Fruit fly (Drosophila melanogaster) whole organism, prepupa: ENCODE measurements around the gene CG44198.

Experiments used
- CG10631 ChIP-seq: fragments of 200-800 bp; sonication (Bioruptor generic); optimal IDR thresholded peaks from 2 replicates; lab custom pipeline; 2016; ENCODE audit warnings: missing biosample characterization, missing genetic modification characterization
- CG10669 ChIP-seq: fragments of 200-800 bp; sonication (Bioruptor generic); optimal IDR thresholded peaks from 3 replicates; lab custom pipeline; 2018; ENCODE audit warnings: missing biosample characterization, mild to moderate bottlenecking, missing genetic modification characterization, moderate library complexity
- CG11294 ChIP-seq: fragments of 200-800 bp; sonication (Bioruptor generic); IDR thresholded peaks from 2 replicates; pipeline ENCODE4 v1.3.6; 2022; ENCODE audit warnings: missing biosample characterization, missing genetic modification characterization
- CG11762 ChIP-seq: fragments of 200-800 bp; sonication (Bioruptor generic); optimal IDR thresholded peaks from 3 replicates; lab custom pipeline; 2016; ENCODE audit warnings: missing biosample characterization, missing genetic modification characterization; ENCODE audit not compliant: insufficient read depth
- CG1621 ChIP-seq: fragments of 200-800 bp; sonication (Bioruptor generic); optimal IDR thresholded peaks from 3 replicates; lab custom pipeline; 2018; ENCODE audit warnings: missing biosample characterization, mild to moderate bottlenecking, missing genetic modification characterization
- CG16779 ChIP-seq: fragments of 200-800 bp; sonication (Bioruptor generic); optimal IDR thresholded peaks from 3 replicates; lab custom pipeline; 2017; ENCODE audit warnings: missing biosample characterization, mild to moderate bottlenecking, missing genetic modification characterization
- CG32006 ChIP-seq: fragments of 200-800 bp; sonication (Bioruptor generic); optimal IDR thresholded peaks from 3 replicates; lab custom pipeline; 2017; ENCODE audit warnings: missing biosample characterization, mild to moderate bottlenecking, missing genetic modification characterization
- CG34406 ChIP-seq: fragments of 200-800 bp; sonication (Bioruptor generic); optimal IDR thresholded peaks from 3 replicates; lab custom pipeline; 2016; ENCODE audit warnings: missing biosample characterization, missing genetic modification characterization
- CG3919 ChIP-seq: fragments of 200-800 bp; sonication (Bioruptor generic); optimal IDR thresholded peaks from 3 replicates; lab custom pipeline; 2016; ENCODE audit warnings: missing biosample characterization, missing genetic modification characterization
- CG6163 ChIP-seq: fragments of 200-800 bp; sonication (Bioruptor generic); IDR thresholded peaks from 3 replicates; pipeline ENCODE4 v1.3.6; 2022; ENCODE audit warnings: missing biosample characterization, missing genetic modification characterization
- CG6276 ChIP-seq: fragments of 200-800 bp; sonication (Bioruptor generic); optimal IDR thresholded peaks from 2 replicates; lab custom pipeline; 2017; ENCODE audit warnings: missing biosample characterization, mild to moderate bottlenecking, missing genetic modification characterization
- CG6792 ChIP-seq: fragments of 200-800 bp; sonication (Bioruptor generic); optimal IDR thresholded peaks from 3 replicates; lab custom pipeline; 2016; ENCODE audit warnings: missing biosample characterization, missing genetic modification characterization
- CG6808 ChIP-seq: fragments of 200-800 bp; sonication (Bioruptor generic); optimal IDR thresholded peaks from 3 replicates; lab custom pipeline; 2017; ENCODE audit warnings: missing biosample characterization, missing genetic modification characterization, mild to moderate bottlenecking, moderate library complexity, missing genetic modification reagents
- CG6854 ChIP-seq: fragments of 200-800 bp; sonication (Bioruptor generic); optimal IDR thresholded peaks from 2 replicates; lab custom pipeline; 2017; ENCODE audit warnings: missing biosample characterization, mild to moderate bottlenecking, missing genetic modification characterization
- CG7368 ChIP-seq: fragments of 200-800 bp; sonication (Bioruptor generic); optimal IDR thresholded peaks from 3 replicates; lab custom pipeline; 2016; ENCODE audit warnings: missing biosample characterization, missing genetic modification characterization
- CG8119 ChIP-seq: fragments of 200-800 bp; sonication (Bioruptor generic); IDR thresholded peaks from 3 replicates; pipeline ENCODE4 v1.3.6; 2022; ENCODE audit warnings: missing biosample characterization, missing genetic modification characterization
- CG8632 ChIP-seq: fragments of 200-800 bp; sonication (Bioruptor generic); optimal IDR thresholded peaks from 3 replicates; lab custom pipeline; 2016; ENCODE audit warnings: missing biosample characterization, missing genetic modification characterization
- CG9139 ChIP-seq: fragments of 200-800 bp; sonication (Bioruptor generic); optimal IDR thresholded peaks from 3 replicates; lab custom pipeline; 2017; ENCODE audit warnings: missing biosample characterization, mild to moderate bottlenecking, missing genetic modification characterization
- Eip78C ChIP-seq: fragments of 200-800 bp; sonication (Bioruptor generic); peaks from one replicate; lab custom pipeline; 2016; ENCODE audit warnings: missing biosample characterization, missing genetic modification characterization
- Eip93F ChIP-seq: fragments of 200-800 bp; sonication (Bioruptor generic); optimal IDR thresholded peaks from 2 replicates; lab custom pipeline; 2016; ENCODE audit warnings: missing biosample characterization, mild to moderate bottlenecking, missing genetic modification characterization
- Ets96B ChIP-seq: fragments of 200-800 bp; optimal IDR thresholded peaks from 2 replicates; lab custom pipeline; 2019; ENCODE audit warnings: missing biosample characterization, mild to moderate bottlenecking, missing genetic modification characterization, moderate library complexity
- Gug ChIP-seq: fragments of 200-800 bp; sonication (Bioruptor generic); IDR thresholded peaks from 2 replicates; pipeline ENCODE4 v1.3.6; 2022; ENCODE audit warnings: missing biosample characterization, missing genetic modification characterization
- Hr39 ChIP-seq: fragments of 200-800 bp; sonication (Bioruptor generic); optimal IDR thresholded peaks from 2 replicates; lab custom pipeline; 2016; ENCODE audit warnings: missing biosample characterization, missing genetic modification characterization
- Lpt ChIP-seq: fragments of 200-800 bp; sonication (Bioruptor generic); optimal IDR thresholded peaks from 3 replicates; lab custom pipeline; 2016; ENCODE audit warnings: missing biosample characterization, missing genetic modification characterization
- Met ChIP-seq: fragments of 200-800 bp; sonication (Bioruptor generic); optimal IDR thresholded peaks from 3 replicates; lab custom pipeline; 2016; ENCODE audit warnings: missing biosample characterization, missing genetic modification characterization
- OdsH ChIP-seq: fragments of 200-800 bp; sonication (Bioruptor generic); optimal IDR thresholded peaks from 3 replicates; lab custom pipeline; 2016; ENCODE audit warnings: missing biosample characterization, missing genetic modification characterization
- Smox ChIP-seq: fragments of 200-800 bp; sonication (Bioruptor generic); optimal IDR thresholded peaks from 3 replicates; lab custom pipeline; 2016; ENCODE audit warnings: missing biosample characterization, missing genetic modification characterization
- Sox102F ChIP-seq: fragments of 200-800 bp; sonication (Bioruptor generic); optimal IDR thresholded peaks from 2 replicates; lab custom pipeline; 2016; ENCODE audit warnings: missing biosample characterization, mild to moderate bottlenecking, missing genetic modification characterization
- Sox14 ChIP-seq: fragments of 200-800 bp; sonication (Bioruptor generic); optimal IDR thresholded peaks from 3 replicates; lab custom pipeline; 2016; ENCODE audit warnings: missing biosample characterization, missing genetic modification characterization
- achi ChIP-seq: fragments of 200-800 bp; sonication (Bioruptor generic); optimal IDR thresholded peaks from 3 replicates; lab custom pipeline; 2016; ENCODE audit warnings: missing biosample characterization, missing genetic modification characterization
- cyc ChIP-seq: fragments of 200-800 bp; sonication (Bioruptor generic); optimal IDR thresholded peaks from 3 replicates; lab custom pipeline; 2016; ENCODE audit warnings: missing biosample characterization, missing genetic modification characterization
- dsx ChIP-seq: fragments of 200-800 bp; optimal IDR thresholded peaks from 3 replicates; lab custom pipeline; 2019; ENCODE audit warnings: missing biosample characterization, mild to moderate bottlenecking, missing genetic modification characterization, moderate library complexity; ENCODE audit not compliant: poor library complexity, severe bottlenecking
- eg ChIP-seq: fragments of 200-800 bp; sonication (Bioruptor generic); IDR thresholded peaks from 3 replicates; pipeline ENCODE4 v1.3.6; 2022; ENCODE audit warnings: missing biosample characterization, missing genetic modification characterization
- esn ChIP-seq: fragments of 200-800 bp; sonication (Bioruptor generic); optimal IDR thresholded peaks from 2 replicates; lab custom pipeline; 2016; ENCODE audit warnings: missing biosample characterization, mild to moderate bottlenecking, missing genetic modification characterization, moderate library complexity
- fd59A ChIP-seq: fragments of 200-800 bp; sonication (Bioruptor generic); optimal IDR thresholded peaks from 2 replicates; lab custom pipeline; 2017; ENCODE audit warnings: missing biosample characterization, mild to moderate bottlenecking, missing genetic modification characterization, missing genetic modification reagents
- lz ChIP-seq: fragments of 200-800 bp; sonication (Bioruptor generic); optimal IDR thresholded peaks from 3 replicates; lab custom pipeline; 2016; ENCODE audit warnings: missing biosample characterization, missing genetic modification characterization
- net ChIP-seq: fragments of 200-800 bp; sonication (Bioruptor generic); optimal IDR thresholded peaks from 3 replicates; lab custom pipeline; 2016; ENCODE audit warnings: missing biosample characterization, missing genetic modification characterization
- pdm3 ChIP-seq: fragments of 200-800 bp; sonication (Bioruptor generic); optimal IDR thresholded peaks from 3 replicates; lab custom pipeline; 2016; ENCODE audit warnings: missing biosample characterization, missing genetic modification characterization
- spab ChIP-seq: fragments of 200-800 bp; sonication (Bioruptor generic); optimal IDR thresholded peaks from 2 replicates; lab custom pipeline; 2017; ENCODE audit warnings: missing biosample characterization, mild to moderate bottlenecking, missing genetic modification characterization, missing genetic modification reagents
- ss ChIP-seq, 2 experiments: fragments of 200-800 bp; sonication (Bioruptor generic); optimal IDR thresholded peaks; 2 replicates in 1 of 2; 3 replicates in 1 of 2; lab custom pipeline; 2017 to 2018; ENCODE audit warnings: mild to moderate bottlenecking in 2 of 2, missing biosample characterization in 2 of 2, missing genetic modification characterization in 2 of 2, moderate library complexity in 1 of 2
- svp ChIP-seq: fragments of 200-800 bp; sonication (Bioruptor generic); peaks from one replicate; lab custom pipeline; 2016; ENCODE audit warnings: missing biosample characterization, missing genetic modification characterization
- topi ChIP-seq: fragments of 200-800 bp; sonication (Bioruptor generic); optimal IDR thresholded peaks from 3 replicates; lab custom pipeline; 2016; ENCODE audit warnings: missing biosample characterization, missing genetic modification characterization
- vri ChIP-seq: fragments of 200-800 bp; sonication (Bioruptor generic); optimal IDR thresholded peaks from 3 replicates; lab custom pipeline; 2016; ENCODE audit warnings: missing biosample characterization, mild to moderate bottlenecking, missing genetic modification characterization

Gene CG44198

DNA sequence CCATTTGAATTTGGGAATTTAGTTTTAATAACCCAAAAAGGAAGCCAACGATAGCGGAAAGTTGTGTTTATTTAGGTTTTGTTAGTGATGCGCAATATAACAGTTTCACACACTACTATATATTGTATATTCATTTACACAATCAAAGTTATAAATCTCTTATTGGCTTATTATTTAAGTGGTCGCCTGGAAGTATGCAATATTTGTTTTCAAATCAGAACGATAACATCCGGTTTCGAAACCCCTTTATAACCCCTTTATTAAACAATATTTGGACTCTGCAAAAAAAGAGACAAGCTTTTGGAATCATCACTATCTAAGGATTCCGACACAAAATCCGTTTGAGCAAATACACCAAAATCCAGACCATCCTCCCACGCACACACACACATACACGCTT, 39.0 kb upstream of the CG44198 start:
- peak; percentile 22 for TF ChIP-seq CG8632 (GFP tag; lab: Kevin White, UChicago)
- peak; percentile 16 for TF ChIP-seq CG34406 (GFP tag; lab: Kevin White, UChicago)
- TF ChIP-seq net (GFP tag; lab: Kevin White, UChicago) = peak; percentile 6
- peak; percentile 87 for TF ChIP-seq Eip78C (GFP tag; lab: Kevin White, UChicago)
- peak; percentile 34 for TF ChIP-seq topi (GFP tag; lab: Kevin White, UChicago)
- TF ChIP-seq fd59A (GFP tag; lab: Kevin White, UChicago) = no peak
- TF ChIP-seq CG6854 (GFP tag; lab: Kevin White, UChicago) = peak; percentile 39
- TF ChIP-seq CG11762 = no peak
- no peak for TF ChIP-seq Smox (GFP tag; lab: Kevin White, UChicago)
- TF ChIP-seq Ets96B (tag; lab: Kevin White, UChicago) = no peak
- peak; percentile 15 for TF ChIP-seq CG6808 (GFP tag; lab: Kevin White, UChicago)
- TF ChIP-seq CG10669 (GFP tag; lab: Kevin White, UChicago) = no peak
- no peak for TF ChIP-seq Gug (GFP tag; lab: Robert Waterston, UW)
- TF ChIP-seq cyc (GFP tag; lab: Kevin White, UChicago) = no peak
- TF ChIP-seq lz (GFP tag; lab: Kevin White, UChicago) = peak; percentile 2
- peak; percentile 9 for TF ChIP-seq esn (GFP tag; lab: Kevin White, UChicago)
- TF ChIP-seq ss (GFP tag; optimal IDR thresholded peaks at IDR 0.05; lab: Kevin White, UChicago) = peak in 1 of 2 experiments; percentile 13
- TF ChIP-seq spab (GFP tag; lab: Kevin White, UChicago) = no peak
- TF ChIP-seq Met = peak; percentile 28
- no peak for TF ChIP-seq CG6163
- no peak for TF ChIP-seq Eip93F (GFP tag; lab: Kevin White, UChicago)
- TF ChIP-seq Sox14 (GFP tag; lab: Kevin White, UChicago) = no peak
- peak; percentile 5 for TF ChIP-seq CG6792 (GFP tag; lab: Kevin White, UChicago)
- no peak for TF ChIP-seq Lpt (GFP tag; lab: Kevin White, UChicago)
- TF ChIP-seq CG8119 (GFP tag; lab: Robert Waterston, UW) = 0 out of 3 replicates have a peak, but pooled peaks have one; percentile 22
- no peak for TF ChIP-seq vri (GFP tag; lab: Kevin White, UChicago)
- TF ChIP-seq eg (GFP tag; lab: Robert Waterston, UW) = peak; percentile 18; the same call in 1 of the 3 replicates
- no peak for TF ChIP-seq CG1621 (tag; lab: Kevin White, UChicago)
- TF ChIP-seq CG6276 (GFP tag; lab: Kevin White, UChicago) = no peak
- no peak for TF ChIP-seq Sox102F (GFP tag; lab: Kevin White, UChicago)
- no peak for TF ChIP-seq CG7368 (GFP tag; lab: Kevin White, UChicago)
- TF ChIP-seq pdm3 (GFP tag; lab: Kevin White, UChicago) = no peak
- TF ChIP-seq CG3919 (GFP tag; lab: Kevin White, UChicago) = peak; percentile 36

DNA sequence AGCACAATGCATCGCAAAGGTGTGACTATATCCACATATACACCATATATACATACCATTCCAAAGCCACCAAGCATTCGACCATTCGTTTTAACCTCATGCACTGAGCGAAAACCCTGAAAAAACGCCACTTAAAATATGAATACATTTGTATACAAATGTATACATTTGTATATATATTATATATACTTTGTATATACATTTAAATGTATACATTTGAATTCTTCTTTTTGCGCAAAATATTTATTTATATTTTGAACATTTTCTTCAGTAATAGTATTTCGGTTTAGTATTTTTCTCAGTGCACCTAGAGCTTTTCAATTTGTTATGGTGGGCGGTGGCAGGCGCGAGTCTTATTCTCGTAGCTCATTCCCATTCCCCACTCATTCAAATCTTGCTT, 37.4 kb upstream of the CG44198 start:
- TF ChIP-seq CG6163 = 0 out of 3 replicates have a peak, but pooled peaks have one; percentile 32
- TF ChIP-seq Ets96B (tag; lab: Kevin White, UChicago) = peak; percentile 27
- TF ChIP-seq CG7368 (GFP tag; lab: Kevin White, UChicago) = no peak
- TF ChIP-seq achi = peak; percentile 21
- no peak for TF ChIP-seq CG8632 (GFP tag; lab: Kevin White, UChicago)
- TF ChIP-seq CG32006 = no peak
- no peak for TF ChIP-seq Hr39 (GFP tag; lab: Kevin White, UChicago)
- TF ChIP-seq cyc (GFP tag; lab: Kevin White, UChicago) = no peak
- peak; percentile 12 for TF ChIP-seq CG10631 (GFP tag; lab: Kevin White, UChicago)
- no peak for TF ChIP-seq CG1621 (tag; lab: Kevin White, UChicago)
- TF ChIP-seq svp = peak; percentile 66
- no peak for TF ChIP-seq CG9139
- TF ChIP-seq vri (GFP tag; lab: Kevin White, UChicago) = no peak
- peak; percentile 18 for TF ChIP-seq OdsH (GFP tag; lab: Kevin White, UChicago)
- peak; percentile 49 for TF ChIP-seq Eip78C (GFP tag; lab: Kevin White, UChicago)
- no peak for TF ChIP-seq Sox102F (GFP tag; lab: Kevin White, UChicago)
- TF ChIP-seq CG16779 = no peak
- TF ChIP-seq CG8119 (GFP tag; lab: Robert Waterston, UW) = peak; percentile 35; the same call in 1 of the 3 replicates
- no peak for TF ChIP-seq CG10669 (GFP tag; lab: Kevin White, UChicago)
- TF ChIP-seq dsx (GFP tag; lab: Kevin White, UChicago) = no peak
- peak; percentile 21; the same call in 1 of the 2 replicates for TF ChIP-seq CG11294 (GFP tag; lab: Robert Waterston, UW)
